Fruit fly (Drosophila melanogaster) whole organism, pupa: ENCODE measurements around the gene Polr3E.

ENCODE experiments used
- CG10348 ChIP-seq: fragments of 200-800 bp; sonication (Bioruptor generic); IDR thresholded peaks from 2 replicates; pipeline ENCODE4 v1.3.6; 2022; ENCODE audit warnings: missing biosample characterization, missing genetic modification characterization
- CG12605 ChIP-seq: fragments of 200-800 bp; sonication (Bioruptor generic); IDR thresholded peaks from 2 replicates; pipeline ENCODE4 v1.3.6; 2022; ENCODE audit warnings: missing biosample characterization, missing genetic modification characterization
- CG13204 ChIP-seq: fragments of 200-800 bp; sonication (Bioruptor generic); optimal IDR thresholded peaks from 2 replicates; lab custom pipeline; 2018; ENCODE audit warnings: missing biosample characterization, mild to moderate bottlenecking, missing genetic modification characterization, moderate library complexity
- CG14655 ChIP-seq: fragments of 200-800 bp; sonication (Bioruptor generic); optimal IDR thresholded peaks from 3 replicates; lab custom pipeline; 2017; ENCODE audit warnings: mild to moderate bottlenecking, missing biosample characterization, missing genetic modification reagents, missing genetic modification characterization
- CG15710 ChIP-seq: fragments of 200-800 bp; sonication (Bioruptor generic); optimal IDR thresholded peaks from 2 replicates; lab custom pipeline; 2018; ENCODE audit warnings: missing biosample characterization, mild to moderate bottlenecking, missing genetic modification characterization, moderate library complexity
- CG17806 ChIP-seq: fragments of 200-800 bp; sonication (Bioruptor generic); optimal IDR thresholded peaks from 2 replicates; lab custom pipeline; 2018; ENCODE audit warnings: missing biosample characterization, mild to moderate bottlenecking, missing genetic modification characterization, moderate library complexity
- CG32121 ChIP-seq: fragments of 200-800 bp; sonication (Bioruptor generic); IDR thresholded peaks from 2 replicates; pipeline ENCODE4 v1.3.6; 2022; ENCODE audit warnings: missing biosample characterization, missing genetic modification characterization
- CG34367 ChIP-seq: fragments of 200-800 bp; sonication (Bioruptor generic); optimal IDR thresholded peaks from 2 replicates; lab custom pipeline; 2018; ENCODE audit warnings: missing biosample characterization, mild to moderate bottlenecking, missing genetic modification characterization
- CG4496 ChIP-seq: fragments of 200-800 bp; sonication (Bioruptor generic); IDR thresholded peaks from 3 replicates; pipeline ENCODE4 v1.3.6; 2022; ENCODE audit warnings: missing biosample characterization, missing genetic modification characterization
- CG8159 ChIP-seq: fragments of 200-800 bp; sonication (Bioruptor generic); optimal IDR thresholded peaks from 3 replicates; lab custom pipeline; 2018; ENCODE audit warnings: missing biosample characterization, mild to moderate bottlenecking, missing genetic modification characterization, moderate library complexity
- CG8301 ChIP-seq: fragments of 200-800 bp; sonication (Bioruptor generic); optimal IDR thresholded peaks from 2 replicates; lab custom pipeline; 2018; ENCODE audit warnings: missing biosample characterization, mild to moderate bottlenecking, missing genetic modification characterization
- CG9948 ChIP-seq: fragments of 200-800 bp; sonication (Bioruptor generic); optimal IDR thresholded peaks from 2 replicates; lab custom pipeline; 2018; ENCODE audit warnings: missing biosample characterization, mild to moderate bottlenecking, missing genetic modification characterization, moderate library complexity
- D1 ChIP-seq: fragments of 200-800 bp; sonication (Bioruptor generic); optimal IDR thresholded peaks from 2 replicates; lab custom pipeline; 2018; ENCODE audit warnings: missing biosample characterization, mild to moderate bottlenecking, missing genetic modification characterization, moderate library complexity
- EcR ChIP-seq: fragments of 200-800 bp; sonication (Bioruptor generic); optimal IDR thresholded peaks from 3 replicates; lab custom pipeline; 2019; ENCODE audit warnings: missing biosample characterization, missing genetic modification characterization, mild to moderate bottlenecking, moderate library complexity, missing genetic modification reagents
- Ets98B ChIP-seq: fragments of 200-800 bp; sonication (Bioruptor generic); IDR thresholded peaks from 2 replicates; pipeline ENCODE4 v1.3.6; 2022; ENCODE audit warnings: missing biosample characterization, missing genetic modification characterization
- Pif1A ChIP-seq: fragments of 200-800 bp; sonication (Bioruptor generic); optimal IDR thresholded peaks from 3 replicates; lab custom pipeline; 2016; ENCODE audit warnings: missing biosample characterization, missing genetic modification characterization
- Pif1B ChIP-seq: fragments of 200-800 bp; sonication (Bioruptor generic); optimal IDR thresholded peaks from 3 replicates; lab custom pipeline; 2016; ENCODE audit warnings: missing biosample characterization, missing genetic modification characterization
- Snoo ChIP-seq: fragments of 200-800 bp; sonication (Bioruptor generic); optimal IDR thresholded peaks from 3 replicates; lab custom pipeline; 2017; ENCODE audit warnings: missing biosample characterization, mild to moderate bottlenecking, missing genetic modification characterization, inconsistent platforms
- fd96Ca ChIP-seq: fragments of 200-800 bp; sonication (Bioruptor generic); IDR thresholded peaks from 3 replicates; pipeline ENCODE4 v1.3.6; 2022; ENCODE audit warnings: missing biosample characterization, missing genetic modification characterization
- gl ChIP-seq: fragments of 200-800 bp; sonication (Bioruptor generic); optimal IDR thresholded peaks from 2 replicates; lab custom pipeline; 2018; ENCODE audit warnings: missing biosample characterization, mild to moderate bottlenecking, missing genetic modification characterization
- rn ChIP-seq: fragments of 200-800 bp; sonication (Bioruptor generic); IDR thresholded peaks from 2 replicates; pipeline ENCODE4 v1.3.6; 2022; ENCODE audit warnings: missing biosample characterization, missing genetic modification characterization

Gene Polr3E

DNA sequence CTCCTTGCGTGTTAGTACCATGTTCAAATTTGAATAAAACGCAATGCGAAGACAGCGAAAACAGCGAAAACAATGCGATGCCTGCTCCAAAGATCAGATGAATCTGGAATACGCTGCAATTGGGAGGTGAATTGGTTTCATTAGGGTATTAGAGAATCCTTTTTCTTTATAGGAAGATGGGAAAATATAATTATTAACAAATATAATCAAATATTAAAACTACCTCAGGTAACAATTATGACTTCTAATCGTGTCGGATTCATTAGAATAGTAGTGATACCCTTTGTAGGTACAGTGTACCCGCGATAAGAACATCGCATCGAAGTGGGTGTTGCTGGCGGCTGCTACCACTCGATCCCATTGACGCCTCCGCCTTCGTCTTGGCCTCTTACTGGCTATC lies 43.7 kb upstream of the Polr3E start:
- TF ChIP-seq fd96Ca (no peak), CG34367 (tag; lab: Kevin White, UChicago) (peak; percentile 47), CG32121 (GFP tag; lab: Robert Waterston, UW) (no peak), Snoo (tag; lab: Kevin White, UChicago) (no peak), CG15710 (peak; percentile 53), CG14655 (peak; percentile 73), rn (GFP tag; lab: Robert Waterston, UW) (no peak), Pif1B (GFP tag; lab: Kevin White, UChicago) (no peak), CG8159 (tag; lab: Kevin White, UChicago) (peak; percentile 59), Pif1A (GFP tag; lab: Kevin White, UChicago) (no peak), CG17806 (tag; lab: Kevin White, UChicago) (peak; percentile 58), gl (no peak), CG10348 (GFP tag; lab: Robert Waterston, UW) (no peak), D1 (tag; lab: Kevin White, UChicago) (no peak), EcR (GFP tag; lab: Kevin White, UChicago) (no peak), CG9948 (tag; lab: Kevin White, UChicago) (peak; percentile 60), CG8301 (tag; lab: Kevin White, UChicago) (peak; percentile 45), CG13204 (no peak), CG12605 (GFP tag; lab: Robert Waterston, UW) (no peak), Ets98B (GFP tag; lab: Robert Waterston, UW) (no peak), CG4496 (GFP tag; lab: Robert Waterston, UW) (no peak)

DNA sequence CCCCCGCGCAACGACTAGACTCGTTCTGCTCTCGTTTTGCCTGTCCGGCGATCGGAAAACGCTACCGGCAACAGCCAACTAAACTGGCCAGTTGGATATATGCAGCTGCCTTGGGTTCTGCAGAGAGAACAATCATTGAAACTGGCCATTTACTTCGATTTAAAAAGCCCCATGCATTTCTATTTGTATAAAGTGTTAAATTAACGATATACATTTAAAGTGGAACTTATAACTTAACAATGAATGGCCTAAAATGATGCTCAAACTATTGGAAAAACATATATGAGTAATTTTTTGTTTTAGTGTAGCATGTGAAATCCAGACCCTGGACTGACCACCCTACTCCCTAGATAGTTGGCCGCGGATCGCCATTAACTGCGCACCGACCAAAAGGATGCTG lies 42.8 kb upstream of the Polr3E start:
- peak; percentile 83 for TF ChIP-seq CG8159 (tag; lab: Kevin White, UChicago)
- no peak for TF ChIP-seq CG32121 (GFP tag; lab: Robert Waterston, UW)
- peak; percentile 72 for TF ChIP-seq CG15710
- TF ChIP-seq CG12605 (GFP tag; lab: Robert Waterston, UW) = peak; percentile 39; the same call in 1 of the 2 replicates
- TF ChIP-seq CG17806 (tag; lab: Kevin White, UChicago) = peak; percentile 91
- no peak for TF ChIP-seq Snoo (tag; lab: Kevin White, UChicago)
- peak; percentile 81 for TF ChIP-seq CG8301 (tag; lab: Kevin White, UChicago)
- TF ChIP-seq CG34367 (tag; lab: Kevin White, UChicago) = peak; percentile 81
- TF ChIP-seq Ets98B (GFP tag; lab: Robert Waterston, UW) = peak; percentile 56
- TF ChIP-seq fd96Ca = 0 out of 3 replicates have a peak, but pooled peaks have one; percentile 45
- peak; percentile 87 for TF ChIP-seq CG9948 (tag; lab: Kevin White, UChicago)
- peak; percentile 71 for TF ChIP-seq gl
- TF ChIP-seq Pif1A (GFP tag; lab: Kevin White, UChicago) = peak; percentile 74
- no peak; the same call in 1 of the 2 replicates for TF ChIP-seq rn (GFP tag; lab: Robert Waterston, UW)
- TF ChIP-seq CG13204 = peak; percentile 55
- peak; percentile 63 for TF ChIP-seq Pif1B (GFP tag; lab: Kevin White, UChicago)
- no peak for TF ChIP-seq EcR (GFP tag; lab: Kevin White, UChicago)
- TF ChIP-seq CG10348 (GFP tag; lab: Robert Waterston, UW) = no peak
- TF ChIP-seq CG14655 = peak; percentile 87
- peak; percentile 60 for TF ChIP-seq D1 (tag; lab: Kevin White, UChicago)
- TF ChIP-seq CG4496 (GFP tag; lab: Robert Waterston, UW) = peak; percentile 73; the same call in 2 of the 3 replicates

DNA sequence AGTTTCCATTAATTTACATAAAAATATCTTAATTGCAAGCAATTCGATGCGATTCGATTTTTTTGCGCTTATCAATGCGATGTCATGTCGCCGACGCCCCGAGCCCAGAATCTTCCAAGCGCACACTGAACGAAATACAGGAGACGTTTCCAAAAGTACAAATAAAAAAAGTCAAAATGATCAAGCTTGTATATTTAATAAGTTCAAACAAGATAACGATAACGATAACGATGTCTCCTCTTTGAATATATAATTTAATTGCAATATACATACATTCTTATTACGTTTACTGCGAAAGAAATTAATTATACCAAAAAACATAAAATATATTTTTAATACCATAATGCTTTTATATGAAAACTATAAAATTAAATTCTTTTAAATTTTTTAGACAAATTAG lies 41.4 kb upstream of the Polr3E start:
- TF ChIP-seq EcR (GFP tag; lab: Kevin White, UChicago) (no peak), Snoo (tag; lab: Kevin White, UChicago) (peak; percentile 38), Pif1B (GFP tag; lab: Kevin White, UChicago) (peak; percentile 48), D1 (tag; lab: Kevin White, UChicago) (peak; percentile 65), CG14655 (no peak), rn (GFP tag; lab: Robert Waterston, UW) (no peak), Ets98B (GFP tag; lab: Robert Waterston, UW) (no peak), CG34367 (tag; lab: Kevin White, UChicago) (peak; percentile 67), CG4496 (GFP tag; lab: Robert Waterston, UW) (no peak), CG8159 (tag; lab: Kevin White, UChicago) (peak; percentile 83), Pif1A (GFP tag; lab: Kevin White, UChicago) (no peak), CG9948 (tag; lab: Kevin White, UChicago) (peak; percentile 70), CG10348 (GFP tag; lab: Robert Waterston, UW) (no peak), CG12605 (GFP tag; lab: Robert Waterston, UW) (no peak), fd96Ca (no peak), CG13204 (no peak), CG15710 (peak; percentile 71), gl (no peak), CG17806 (tag; lab: Kevin White, UChicago) (peak; percentile 69), CG8301 (tag; lab: Kevin White, UChicago) (no peak), CG32121 (GFP tag; lab: Robert Waterston, UW) (no peak)

DNA sequence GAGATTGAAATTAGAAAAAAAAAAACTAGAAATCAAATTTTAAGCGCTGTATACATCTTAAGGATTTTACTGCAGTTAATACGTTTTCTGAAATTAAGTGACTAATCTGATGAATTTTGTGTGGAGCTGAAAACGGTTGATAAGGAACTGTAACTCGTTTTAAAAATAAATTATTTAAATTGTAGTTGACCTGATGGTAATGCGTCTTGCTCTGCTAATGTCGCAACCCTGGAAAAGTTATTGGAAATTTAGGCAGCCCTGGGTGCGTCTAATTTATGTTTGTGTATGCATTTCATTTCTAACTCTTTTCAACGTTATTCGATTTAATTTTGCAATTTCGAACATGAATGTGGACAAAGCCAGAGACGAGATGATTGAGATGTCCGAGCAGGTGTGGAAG lies 40.3 kb upstream of the Polr3E start, which contains the start of gene CG12984:
TSS of gene CG12984 (plus strand) at position 301 of the 400 bp plus-strand sequence.
- no peak for TF ChIP-seq D1 (tag; lab: Kevin White, UChicago)
- no peak for TF ChIP-seq CG14655
- no peak for TF ChIP-seq Snoo (tag; lab: Kevin White, UChicago)
- TF ChIP-seq CG34367 (tag; lab: Kevin White, UChicago) = no peak
- no peak for TF ChIP-seq Pif1B (GFP tag; lab: Kevin White, UChicago)
- no peak for TF ChIP-seq CG9948 (tag; lab: Kevin White, UChicago)
- TF ChIP-seq, all 21 proteins: peak for 0

DNA sequence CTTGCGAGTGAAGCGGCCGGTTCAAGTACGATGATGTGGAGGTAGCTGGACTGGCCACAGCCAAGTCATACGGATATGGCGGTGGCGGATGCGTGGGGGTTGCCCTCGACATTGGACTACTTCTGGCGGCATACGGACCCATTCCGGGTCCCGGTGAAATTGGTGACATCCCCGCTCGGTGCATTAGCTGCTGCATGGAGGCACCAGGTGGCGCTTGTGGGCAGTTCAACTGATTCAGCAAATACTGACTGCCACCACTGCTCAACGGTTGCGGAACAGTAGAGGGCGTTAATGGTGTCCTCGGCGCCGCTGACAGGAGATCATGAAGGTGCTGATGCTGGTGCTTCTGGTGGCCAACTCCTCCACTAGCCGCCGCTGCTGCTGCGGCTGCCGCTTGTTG lies 32.0 kb upstream of the Polr3E start:
- TF ChIP-seq Ets98B (GFP tag; lab: Robert Waterston, UW) (no peak), Snoo (tag; lab: Kevin White, UChicago) (no peak), gl (no peak), CG8159 (tag; lab: Kevin White, UChicago) (no peak), CG14655 (no peak), CG15710 (no peak), EcR (GFP tag; lab: Kevin White, UChicago) (no peak), CG9948 (tag; lab: Kevin White, UChicago) (no peak)
